Fruit fly (Drosophila melanogaster) whole organism, pupa: ENCODE data around the gene CG4770.

Experiments used
- CG32121 ChIP-seq: fragments of 200-800 bp; sonication (Bioruptor generic); IDR thresholded peaks from 2 replicates; pipeline ENCODE4 v1.3.6; 2022; ENCODE audit warnings: missing biosample characterization, missing genetic modification characterization
- CG8159 ChIP-seq: fragments of 200-800 bp; sonication (Bioruptor generic); optimal IDR thresholded peaks from 3 replicates; lab custom pipeline; 2018; ENCODE audit warnings: missing biosample characterization, mild to moderate bottlenecking, missing genetic modification characterization, moderate library complexity
- CG9948 ChIP-seq: fragments of 200-800 bp; sonication (Bioruptor generic); optimal IDR thresholded peaks from 2 replicates; lab custom pipeline; 2018; ENCODE audit warnings: missing biosample characterization, mild to moderate bottlenecking, missing genetic modification characterization, moderate library complexity
- Ets98B ChIP-seq: fragments of 200-800 bp; sonication (Bioruptor generic); IDR thresholded peaks from 2 replicates; pipeline ENCODE4 v1.3.6; 2022; ENCODE audit warnings: missing biosample characterization, missing genetic modification characterization
- Snoo ChIP-seq: fragments of 200-800 bp; sonication (Bioruptor generic); optimal IDR thresholded peaks from 3 replicates; lab custom pipeline; 2017; ENCODE audit warnings: missing biosample characterization, mild to moderate bottlenecking, missing genetic modification characterization, inconsistent platforms

DNA sequence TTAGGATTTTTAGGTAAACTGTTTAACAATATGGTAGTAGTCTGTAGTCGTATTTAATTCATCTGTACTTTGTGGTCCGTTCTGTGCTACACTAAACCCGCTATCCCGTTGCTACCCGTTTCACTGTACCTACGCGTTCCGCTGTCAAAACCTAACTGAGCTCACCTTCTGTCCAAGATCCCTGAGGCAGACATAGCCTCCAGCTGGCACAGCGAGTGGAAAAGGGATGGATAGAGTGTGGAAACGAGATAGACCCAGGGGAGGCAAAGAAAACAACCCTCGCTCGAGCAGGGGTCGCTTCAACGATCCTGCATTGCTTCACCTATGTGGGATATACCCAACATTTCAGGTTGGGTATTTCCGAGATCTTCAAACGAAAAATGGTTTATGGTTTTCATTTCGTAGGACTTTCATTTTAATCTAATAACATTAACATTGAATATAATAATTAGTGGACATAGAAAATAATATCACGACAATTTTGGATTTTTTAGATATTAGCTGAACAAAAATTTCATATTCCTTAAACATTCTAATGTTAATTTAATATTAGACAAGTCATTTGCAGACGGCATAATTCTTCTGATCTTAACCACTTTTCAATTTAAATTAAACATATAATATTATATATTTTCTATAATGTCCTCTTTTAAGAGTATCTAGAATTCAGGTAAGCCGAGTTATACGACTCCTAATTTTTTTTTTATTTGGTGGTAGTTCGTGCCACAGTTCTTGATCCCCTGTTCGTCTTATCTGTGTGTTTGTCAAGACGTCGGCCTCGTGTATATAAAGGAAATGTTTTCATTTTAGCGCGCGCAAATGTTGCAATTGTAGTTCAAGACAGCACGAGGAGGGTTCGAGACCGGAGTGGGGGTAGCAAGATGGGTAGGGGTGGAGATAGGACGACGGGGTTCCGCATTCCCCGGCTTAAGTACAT lies 16.8 kb downstream of the CG4770 start, which contains the start of gene mira:
- TF ChIP-seq Ets98B (GFP tag; lab: Robert Waterston, UW) (no peak), CG9948 (tag; lab: Kevin White, UChicago) (no peak), Snoo (no peak), CG32121 (GFP tag; lab: Robert Waterston, UW) (no peak), CG8159 (tag; lab: Kevin White, UChicago) (no peak)
